Comparison of ENCODE assay signal across 4 worm cellular contexts in the genomic region with DNA sequence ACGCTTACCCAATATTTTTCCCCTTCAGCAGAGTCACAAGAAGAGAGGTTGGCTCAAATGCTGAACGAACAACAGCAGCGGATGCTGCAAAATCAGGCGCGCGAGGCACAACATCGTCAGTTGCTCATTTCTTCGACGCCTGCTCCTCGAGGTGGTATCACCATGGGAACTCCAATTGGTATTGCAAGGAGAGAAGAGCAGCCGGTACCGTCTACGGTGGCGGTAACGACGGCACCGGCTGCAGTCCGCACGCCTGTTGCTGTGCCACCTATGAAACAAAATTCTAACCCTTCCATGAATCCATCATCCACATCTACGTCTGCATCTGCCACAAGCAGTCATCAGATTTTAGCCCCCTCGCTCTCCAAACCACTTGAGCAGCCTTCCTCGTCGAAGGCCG.
TF ChIP-seq lines count a peak whose summit lies in the region.

No protein-coding gene starts in this region.

TF ChIP-seq in whole organism, L3 larva, 47 proteins besides CTCF, POLR2A, EP300 and RAD21:
- no peak for TF ChIP-seq nhr-237 (tag; optimal IDR thresholded peaks at IDR 0.05; lab: Kevin White, UChicago)
- peak; percentile 9 for TF ChIP-seq elt-2 (tag; optimal IDR thresholded peaks at IDR 0.05; lab: Kevin White, UChicago)

TF ChIP-seq in whole organism, L4 larva, 104 proteins besides CTCF, POLR2A, EP300 and RAD21:
- TF ChIP-seq aha-1 (tag; lab: Kevin White, UChicago) (peak; percentile 17), Y48G9A.11 (GFP tag; IDR thresholded peaks at IDR 0.05; lab: Robert Waterston, UW) (no peak), nhr-48 (tag; optimal IDR thresholded peaks at IDR 0.05; lab: Kevin White, UChicago) (no peak), set-16 (GFP tag; IDR thresholded peaks at IDR 0.05; lab: Robert Waterston, UW) (peak; percentile 53; the same call in 1 of the 2 replicates), tag-97 (GFP tag; IDR thresholded peaks at IDR 0.05; lab: Robert Waterston, UW) (0 out of 2 replicates have a peak, but pooled peaks have one; percentile 17), unc-62 (GFP tag; optimal IDR thresholded peaks at IDR 0.05 in 1 of 2; lab: Kevin White, UChicago) (peak in 1 of 2 experiments; percentile 26), unc-62 (tag; optimal IDR thresholded peaks at IDR 0.05; lab: Kevin White, UChicago) (no peak), egl-43 (GFP tag; IDR thresholded peaks at IDR 0.05; lab: Robert Waterston, UW) (0 out of 2 replicates have a peak, but pooled peaks have one; percentile 50), sdz-12 (GFP tag; optimal IDR thresholded peaks at IDR 0.05; lab: Kevin White, UChicago) (no peak), saeg-2 (GFP tag; IDR thresholded peaks at IDR 0.05; lab: Robert Waterston, UW) (no peak), nhr-6 (tag; optimal IDR thresholded peaks at IDR 0.05; lab: Kevin White, UChicago) (no peak)
TF ChIP-seq in whole organism, L4 larva: peak in this region for 5.

TF ChIP-seq in whole organism, midembryonic, 9 proteins besides CTCF, POLR2A, EP300 and RAD21:
- TF ChIP-seq flt-1 (GFP tag; IDR thresholded peaks at IDR 0.05; lab: Robert Waterston, UW) (0 out of 2 replicates have a peak, but pooled peaks have one; percentile 25), ref-1 (GFP tag; conservative IDR thresholded peaks at IDR 0.05; lab: Robert Waterston, UW) (no peak), ztf-29 (GFP tag; IDR thresholded peaks at IDR 0.05; lab: Robert Waterston, UW) (no peak), cog-1 (tag; optimal IDR thresholded peaks at IDR 0.05; lab: Kevin White, UChicago) (no peak), tab-1 (GFP tag; IDR thresholded peaks at IDR 0.05; lab: Robert Waterston, UW) (no peak)
TF ChIP-seq in whole organism, midembryonic: peak in this region for 1.

TF ChIP-seq in whole organism, young adult, 124 proteins besides CTCF, POLR2A, EP300 and RAD21:
- TF ChIP-seq F57C9.4 (tag; optimal IDR thresholded peaks at IDR 0.05; lab: Kevin White, UChicago) (no peak), nfyb-1 (GFP tag; IDR thresholded peaks at IDR 0.05; lab: Robert Waterston, UW) (0 out of 2 replicates have a peak, but pooled peaks have one; percentile 10), ZK185.1 (tag; optimal IDR thresholded peaks at IDR 0.05; lab: Kevin White, UChicago; ENCODE audit: poor library complexity, severe bottlenecking) (no peak), ets-4 (GFP tag; optimal IDR thresholded peaks at IDR 0.05; lab: Kevin White, UChicago) (no peak), nfya-2 (GFP tag; IDR thresholded peaks at IDR 0.05; lab: Robert Waterston, UW) (0 out of 2 replicates have a peak, but pooled peaks have one; percentile 26), lin-40 (tag; optimal IDR thresholded peaks at IDR 0.05; lab: Kevin White, UChicago) (no peak), let-526 (GFP tag; IDR thresholded peaks at IDR 0.05; lab: Robert Waterston, UW) (no peak), lag-1 (GFP tag; IDR thresholded peaks at IDR 0.05; lab: Robert Waterston, UW) (no peak), zfh-2 (GFP tag; conservative IDR thresholded peaks at IDR 0.05; lab: Robert Waterston, UW) (peak; percentile 51; the same call in 1 of the 2 replicates), Y79H2A.3 (GFP tag; conservative IDR thresholded peaks at IDR 0.05; lab: Robert Waterston, UW) (no peak), K12H6.12 (tag; optimal IDR thresholded peaks at IDR 0.05; lab: Kevin White, UChicago) (no peak)
TF ChIP-seq in whole organism, young adult: peak in this region for 3.
